Fruit fly (Drosophila melanogaster): ENCODE measurements around the gene sdt.

Gene sdt

dm6 chrX:8215094-8215854 lies 36.9 kb downstream of the sdt start:
- no peak for TF ChIP-seq CG11762 (GFP tag; optimal IDR thresholded peaks at IDR 0.05; ENCODE audit: insufficient read depth)
- TF ChIP-seq Met (GFP tag; optimal IDR thresholded peaks at IDR 0.05), result peak; percentile 36
- no peak for TF ChIP-seq CG15336 (GFP tag; IDR thresholded peaks at IDR 0.05)
- TF ChIP-seq CG34406 (GFP tag; optimal IDR thresholded peaks at IDR 0.05), result peak; percentile 62
- no peak for TF ChIP-seq Blimp-1 (GFP tag; optimal IDR thresholded peaks at IDR 0.05)
- no peak for TF ChIP-seq dac (GFP tag; optimal IDR thresholded peaks at IDR 0.05)
- peak; percentile 64 for TF ChIP-seq OdsH (GFP tag; optimal IDR thresholded peaks at IDR 0.05)
- TF ChIP-seq CG6792 (GFP tag; optimal IDR thresholded peaks at IDR 0.05), result peak; percentile 43
- no peak for TF ChIP-seq eg (GFP tag; IDR thresholded peaks at IDR 0.05)
- TF ChIP-seq fd59A (GFP tag; optimal IDR thresholded peaks at IDR 0.05), result peak; percentile 74
- TF ChIP-seq CG8319 (GFP tag; optimal IDR thresholded peaks at IDR 0.05), result no peak
- TF ChIP-seq CG4318 (GFP tag; optimal IDR thresholded peaks at IDR 0.05), result no peak
- TF ChIP-seq ss (GFP tag; optimal IDR thresholded peaks at IDR 0.05), result peak; percentile 32 to 35
- TF ChIP-seq Eip75B (GFP tag; optimal IDR thresholded peaks at IDR 0.05), result no peak
- peak; percentile 4 for TF ChIP-seq Lpt (GFP tag; optimal IDR thresholded peaks at IDR 0.05)
- no peak for TF ChIP-seq fd85E (GFP tag; optimal IDR thresholded peaks at IDR 0.05)
- TF ChIP-seq Smox (GFP tag; optimal IDR thresholded peaks at IDR 0.05), result peak; percentile 3
- TF ChIP-seq CG16779 (tag; optimal IDR thresholded peaks at IDR 0.05), result peak; percentile 12
- TF ChIP-seq vri (GFP tag; optimal IDR thresholded peaks at IDR 0.05), result no peak
- peak; percentile 88 for TF ChIP-seq Eip78C (GFP tag)
- peak; percentile 68 for TF ChIP-seq CG32006 (GFP tag; optimal IDR thresholded peaks at IDR 0.05)
- TF ChIP-seq salr (GFP tag; optimal IDR thresholded peaks at IDR 0.05), result peak; percentile 40 to 75
- TF ChIP-seq Ets96B (tag; optimal IDR thresholded peaks at IDR 0.05), result peak; percentile 81
- peak; percentile 39 for TF ChIP-seq topi (GFP tag; optimal IDR thresholded peaks at IDR 0.05)
- peak; percentile 62 for TF ChIP-seq pdm3 (GFP tag; optimal IDR thresholded peaks at IDR 0.05)
- no peak for TF ChIP-seq Eip93F (GFP tag; optimal IDR thresholded peaks at IDR 0.05)
- TF ChIP-seq CG10669 (GFP tag; optimal IDR thresholded peaks at IDR 0.05), result peak; percentile 76
- no peak for TF ChIP-seq CG11294 (GFP tag; IDR thresholded peaks at IDR 0.05)
- peak; percentile 9 for TF ChIP-seq CG9139 (GFP tag; optimal IDR thresholded peaks at IDR 0.05)
- peak; percentile 67 for TF ChIP-seq achi (GFP tag; optimal IDR thresholded peaks at IDR 0.05)
- TF ChIP-seq CG31627 (GFP tag; optimal IDR thresholded peaks at IDR 0.05), result no peak
- TF ChIP-seq CG7368 (GFP tag; optimal IDR thresholded peaks at IDR 0.05), result no peak
- peak; percentile 20 for TF ChIP-seq net (GFP tag; optimal IDR thresholded peaks at IDR 0.05)
- TF ChIP-seq CG10631 (GFP tag; optimal IDR thresholded peaks at IDR 0.05), result peak; percentile 78
- no peak for TF ChIP-seq Sox102F (GFP tag; optimal IDR thresholded peaks at IDR 0.05)
- peak; percentile 39 for TF ChIP-seq CG3919 (GFP tag; optimal IDR thresholded peaks at IDR 0.05)
- no peak for TF ChIP-seq Ets21C (GFP tag; optimal IDR thresholded peaks at IDR 0.05)
- no peak for TF ChIP-seq Hr39 (GFP tag; optimal IDR thresholded peaks at IDR 0.05)
- peak; percentile 77 for TF ChIP-seq CG3032 (tag; optimal IDR thresholded peaks at IDR 0.05)
- TF ChIP-seq CG1621 (tag; optimal IDR thresholded peaks at IDR 0.05), result peak; percentile 7
- TF ChIP-seq esn (GFP tag; optimal IDR thresholded peaks at IDR 0.05), result peak; percentile 18
- TF ChIP-seq CG6163 (GFP tag; IDR thresholded peaks at IDR 0.05), result no peak
- peak; percentile 7 for TF ChIP-seq Sox14 (GFP tag; optimal IDR thresholded peaks at IDR 0.05)
- TF ChIP-seq CG6854 (GFP tag; optimal IDR thresholded peaks at IDR 0.05), result no peak
- TF ChIP-seq CG11902 (GFP tag; optimal IDR thresholded peaks at IDR 0.05), result no peak
- peak; percentile 79 for TF ChIP-seq CG6808 (GFP tag; optimal IDR thresholded peaks at IDR 0.05)
- TF ChIP-seq Sox15 (GFP tag; optimal IDR thresholded peaks at IDR 0.05), result no peak
- peak; percentile 52 for TF ChIP-seq dsx (GFP tag; optimal IDR thresholded peaks at IDR 0.05; ENCODE audit: poor library complexity, severe bottlenecking)
- peak; percentile 67 for TF ChIP-seq acj6 (GFP tag; optimal IDR thresholded peaks at IDR 0.05)
- TF ChIP-seq CG8119 (GFP tag; IDR thresholded peaks at IDR 0.05), result no peak; the same call in 2 of the 3 replicates
- no peak for TF ChIP-seq svp (GFP tag)
